Fruit fly (Drosophila melanogaster): Measurements from ENCODE around the gene RhoGAP16F.

The RhoGAP16F gene

dm6 chrX:18090333-18090732 lies 2.6 kb upstream of the RhoGAP16F start, which contains the start of gene Swt1 (continued):
- TF ChIP-seq Rfx (GFP tag; IDR thresholded peaks at IDR 0.05) (peak; percentile 44; the same call in 1 of the 2 replicates), CG8290 (GFP tag; optimal IDR thresholded peaks at IDR 0.05) (peak; percentile 72), CG8290 (tag; optimal IDR thresholded peaks at IDR 0.05) (peak; percentile 91 to 93), CG17912 (GFP tag; optimal IDR thresholded peaks at IDR 0.05) (no peak), vnd (GFP tag; IDR thresholded peaks at IDR 0.05; ENCODE audit: partially characterized antibody) (peak; percentile 88), her (GFP tag; optimal IDR thresholded peaks at IDR 0.05) (no peak), dm (GFP tag; optimal IDR thresholded peaks at IDR 0.05) (no peak), mld (GFP tag; IDR thresholded peaks at IDR 0.05; ENCODE audit: partially characterized antibody) (peak; percentile 85; the same call in 2 of the 3 replicates), CG8765 (GFP tag; IDR thresholded peaks at IDR 0.05) (no peak), Dref (GFP tag; IDR thresholded peaks at IDR 0.05) (peak; percentile 95), NC2β (GFP tag; optimal IDR thresholded peaks at IDR 0.05) (no peak), CG1832 (GFP tag; optimal IDR thresholded peaks at IDR 0.05) (no peak), jing (GFP tag; optimal IDR thresholded peaks at IDR 0.05) (no peak), CG12391 (tag; optimal IDR thresholded peaks at IDR 0.05) (peak; percentile 30), trem (tag; optimal IDR thresholded peaks at IDR 0.05) (peak; percentile 38), CG2712 (tag; optimal IDR thresholded peaks at IDR 0.05) (peak; percentile 17), Doc3 (GFP tag; IDR thresholded peaks at IDR 0.05; ENCODE audit: partially characterized antibody) (peak; percentile 88), CG17328 (GFP tag; IDR thresholded peaks at IDR 0.05) (no peak), CG2875 (GFP tag; optimal IDR thresholded peaks at IDR 0.05) (no peak), unc-4 (GFP tag; IDR thresholded peaks at IDR 0.05; ENCODE audit: partially characterized antibody) (peak; percentile 87), CG10274 (GFP tag; optimal IDR thresholded peaks at IDR 0.05) (no peak), dan (GFP tag; IDR thresholded peaks at IDR 0.05) (no peak), peb (GFP tag; IDR thresholded peaks at IDR 0.05) (no peak), slbo (GFP tag; IDR thresholded peaks at IDR 0.05) (peak; percentile 10; the same call in 1 of the 2 replicates), CG10431 (GFP tag; optimal IDR thresholded peaks at IDR 0.05) (no peak), Bgb (GFP tag; IDR thresholded peaks at IDR 0.05; ENCODE audit: partially characterized antibody) (peak; percentile 94), CG11247 (GFP tag; IDR thresholded peaks at IDR 0.05) (no peak), hkb (optimal IDR thresholded peaks at IDR 0.05) (no peak), hkb (GFP tag; IDR thresholded peaks at IDR 0.05) (peak; percentile 7; the same call in 1 of the 2 replicates), CG30403 (GFP tag; optimal IDR thresholded peaks at IDR 0.05) (no peak), Sry-δ (GFP tag; optimal IDR thresholded peaks at IDR 0.05) (peak; percentile 81), CG10959 (GFP tag; IDR thresholded peaks at IDR 0.05) (no peak), Blimp-1 (GFP tag; optimal IDR thresholded peaks at IDR 0.05) (no peak), mam (GFP tag; optimal IDR thresholded peaks at IDR 0.05) (no peak), slou (GFP tag; optimal IDR thresholded peaks at IDR 0.05) (no peak), CG11696 (GFP tag; IDR thresholded peaks at IDR 0.05) (no peak), Med (GFP tag) (peak; percentile 81), Adf1 (GFP tag; IDR thresholded peaks at IDR 0.05) (no peak), tio (GFP tag; optimal IDR thresholded peaks at IDR 0.05) (no peak), CG8478 (optimal IDR thresholded peaks at IDR 0.05) (no peak), HLH4C (GFP tag; IDR thresholded peaks at IDR 0.05; ENCODE audit: partially characterized antibody) (peak; percentile 95), CkIIα-i1 (GFP tag; IDR thresholded peaks at IDR 0.05) (peak; percentile 84), zen2 (GFP tag; IDR thresholded peaks at IDR 0.05; ENCODE audit: partially characterized antibody) (peak; percentile 89), CG12942 (GFP tag; optimal IDR thresholded peaks at IDR 0.05) (no peak), CG4617 (GFP tag; optimal IDR thresholded peaks at IDR 0.05; ENCODE audit: borderline replicate concordance) (peak; percentile 43), ssp (GFP tag; IDR thresholded peaks at IDR 0.05) (no peak), CG18476 (GFP tag; optimal IDR thresholded peaks at IDR 0.05) (no peak), CG13287 (GFP tag; IDR thresholded peaks at IDR 0.05; ENCODE audit: partially characterized antibody) (peak; percentile 90), hbn (GFP tag; IDR thresholded peaks at IDR 0.05; ENCODE audit: partially characterized antibody) (peak; percentile 87), CG16813 (GFP tag; IDR thresholded peaks at IDR 0.05; ENCODE audit: partially characterized antibody) (peak; percentile 93), emc (GFP tag; optimal IDR thresholded peaks at IDR 0.05) (no peak), CG14860 (GFP tag; IDR thresholded peaks at IDR 0.05; ENCODE audit: partially characterized antibody) (peak; percentile 89)

All from whole organism, embryonic.